Fruit fly (Drosophila melanogaster): ENCODE results near the gene CG18764.

Gene CG18764

DNA sequence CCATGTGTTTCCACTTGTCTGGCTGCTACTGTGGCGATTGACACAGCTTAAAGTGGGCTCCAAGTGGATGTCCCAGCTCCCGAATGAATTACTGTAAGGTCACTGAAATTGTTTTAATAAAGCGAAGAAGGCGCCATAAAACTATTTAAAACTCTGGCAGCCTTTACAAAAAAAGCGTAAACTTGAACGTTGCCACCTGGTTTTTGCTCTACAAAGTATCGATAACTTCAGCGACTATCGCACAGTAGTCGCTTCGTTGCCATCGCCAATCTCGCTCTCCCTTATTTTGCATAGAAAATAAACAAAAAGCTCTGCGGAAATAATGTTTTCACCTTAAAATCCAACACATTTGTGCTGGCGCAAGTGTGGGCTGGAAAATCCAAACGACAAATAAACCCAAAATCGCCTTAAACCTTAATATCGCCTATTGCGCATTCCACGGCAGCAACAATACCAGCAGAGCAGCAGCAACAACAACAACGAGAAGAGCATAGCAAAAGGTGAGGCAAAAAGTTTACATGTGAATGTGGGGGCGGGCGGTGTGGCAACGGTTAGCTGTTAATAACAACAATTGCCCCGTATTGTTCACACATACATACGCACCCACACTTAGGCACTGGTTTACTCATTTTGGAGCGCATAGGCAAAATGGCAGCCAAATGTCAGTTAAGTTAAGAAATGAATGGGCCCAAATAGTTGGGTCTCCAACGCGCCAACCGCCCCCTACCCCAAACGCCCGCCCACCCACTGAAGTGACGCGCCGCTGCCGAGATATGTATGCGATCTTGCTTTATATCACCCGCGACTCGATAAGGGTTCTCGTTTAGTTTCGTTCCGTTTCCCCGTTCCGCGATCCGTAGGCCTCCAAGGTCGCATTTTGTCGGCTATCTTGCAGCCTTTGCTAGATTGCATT is 45.1 kb upstream of the CG18764 start, which contains the start of gene wkd (continued):
- TF ChIP-seq CG2120 (GFP tag; optimal IDR thresholded peaks at IDR 0.05) (no peak), Sry-δ (GFP tag; optimal IDR thresholded peaks at IDR 0.05) (peak; percentile 97), Kr (GFP tag; optimal IDR thresholded peaks at IDR 0.05) (no peak), CG14860 (GFP tag; IDR thresholded peaks at IDR 0.05; ENCODE audit: partially characterized antibody) (peak; percentile 70), MBD-R2 (GFP tag; IDR thresholded peaks at IDR 0.05) (peak; percentile 57), CG17186 (GFP tag; optimal IDR thresholded peaks at IDR 0.05) (peak; percentile 5), CG12299 (tag; optimal IDR thresholded peaks at IDR 0.05) (peak; percentile 39), Dll (GFP tag; IDR thresholded peaks at IDR 0.05; ENCODE audit: partially characterized antibody) (peak; percentile 87), sr (GFP tag; IDR thresholded peaks at IDR 0.05) (peak; percentile 69; the same call in 2 of the 3 replicates), Stat92E (GFP tag; optimal IDR thresholded peaks at IDR 0.05) (peak in 1 of 3 experiments; percentile 6), CG34376 (GFP tag; optimal IDR thresholded peaks at IDR 0.05) (peak; percentile 60), sim (GFP tag; IDR thresholded peaks at IDR 0.05) (no peak), phol (tag; optimal IDR thresholded peaks at IDR 0.05) (peak; percentile 26), sna (GFP tag; IDR thresholded peaks at IDR 0.05; ENCODE audit: partially characterized antibody) (peak; percentile 81), BEAF-32 (GFP tag; optimal IDR thresholded peaks at IDR 0.05) (peak; percentile 91), jumu (GFP tag; optimal IDR thresholded peaks at IDR 0.05) (peak; percentile 45), nerfin-2 (GFP tag; IDR thresholded peaks at IDR 0.05; ENCODE audit: partially characterized antibody) (peak; percentile 53; the same call in 1 of the 2 replicates), kni (GFP tag; optimal IDR thresholded peaks at IDR 0.05) (peak; percentile 40), CG6791 (GFP tag; IDR thresholded peaks at IDR 0.05; ENCODE audit: partially characterized antibody) (peak; percentile 95), kah (GFP tag; optimal IDR thresholded peaks at IDR 0.05) (no peak), CG12659 (GFP tag; optimal IDR thresholded peaks at IDR 0.05) (peak; percentile 73), lab (GFP tag; optimal IDR thresholded peaks at IDR 0.05) (no peak), mam (GFP tag; optimal IDR thresholded peaks at IDR 0.05) (peak; percentile 13), CG17361 (GFP tag; IDR thresholded peaks at IDR 0.05) (peak; percentile 25; the same call in 1 of the 3 replicates), CG7963 (GFP tag; IDR thresholded peaks at IDR 0.05; ENCODE audit: partially characterized antibody) (peak; percentile 68; the same call in 2 of the 3 replicates), ftz-f1 (GFP tag; optimal IDR thresholded peaks at IDR 0.05) (peak; percentile 47), grn (GFP tag; optimal IDR thresholded peaks at IDR 0.05) (peak; percentile 64), Camta (GFP tag; optimal IDR thresholded peaks at IDR 0.05) (no peak), shn (GFP tag; optimal IDR thresholded peaks at IDR 0.05) (no peak), HmgZ (tag; optimal IDR thresholded peaks at IDR 0.05) (peak; percentile 41), ac (GFP tag; optimal IDR thresholded peaks at IDR 0.05) (no peak), klu (GFP tag; IDR thresholded peaks at IDR 0.05) (0 out of 2 replicates have a peak, but pooled peaks have one; percentile 14), Scr (GFP tag; IDR thresholded peaks at IDR 0.05; ENCODE audit: partially characterized antibody) (peak; percentile 86), Myb (GFP tag; optimal IDR thresholded peaks at IDR 0.05) (peak; percentile 54), CG34224 (GFP tag; IDR thresholded peaks at IDR 0.05; ENCODE audit: partially characterized antibody) (peak; percentile 84)

DNA sequence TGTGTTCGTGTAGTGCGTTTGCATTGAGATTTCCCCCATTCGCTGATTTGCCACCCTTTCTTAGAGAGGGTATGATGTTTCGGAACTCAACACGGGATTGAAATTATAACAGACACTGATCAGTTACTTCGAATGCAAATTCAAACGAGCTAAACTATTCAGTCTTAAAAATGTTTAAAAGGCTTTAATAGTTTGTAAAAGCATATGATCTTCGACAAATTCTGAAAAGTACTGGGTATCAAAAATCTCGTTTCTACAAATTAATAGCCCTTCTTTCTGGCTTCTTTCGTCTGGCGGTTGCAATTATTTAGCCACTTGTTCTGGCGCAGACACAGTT is 44.5 kb upstream of the CG18764 start:
- TF ChIP-seq CG17802 (tag; optimal IDR thresholded peaks at IDR 0.05): peak; percentile 61
- TF ChIP-seq CG31388 (GFP tag; optimal IDR thresholded peaks at IDR 0.05): peak; percentile 24
- TF ChIP-seq trem (tag; optimal IDR thresholded peaks at IDR 0.05): peak; percentile 26
- TF ChIP-seq CG9817 (tag; optimal IDR thresholded peaks at IDR 0.05): peak; percentile 31
- no peak for TF ChIP-seq CG6175 (GFP tag; IDR thresholded peaks at IDR 0.05)
- TF ChIP-seq phol (tag; optimal IDR thresholded peaks at IDR 0.05): peak; percentile 58
- no peak for TF ChIP-seq CG3838 (GFP tag; optimal IDR thresholded peaks at IDR 0.05)
- TF ChIP-seq sima (GFP tag; optimal IDR thresholded peaks at IDR 0.05): no peak
- peak; percentile 5 for TF ChIP-seq zen (tag; optimal IDR thresholded peaks at IDR 0.05)
- peak; percentile 78 for TF ChIP-seq CG17328 (GFP tag; IDR thresholded peaks at IDR 0.05)
- TF ChIP-seq CG10209 (GFP tag; optimal IDR thresholded peaks at IDR 0.05): peak; percentile 64
- TF ChIP-seq otp (GFP tag; IDR thresholded peaks at IDR 0.05): peak; percentile 64; the same call in 1 of the 3 replicates
- TF ChIP-seq CG18262 (tag; optimal IDR thresholded peaks at IDR 0.05): peak; percentile 66
- TF ChIP-seq crc (GFP tag; optimal IDR thresholded peaks at IDR 0.05): peak; percentile 23
- peak; percentile 75; the same call in 2 of the 3 replicates for TF ChIP-seq CG34422 (GFP tag; IDR thresholded peaks at IDR 0.05)
